Worm (Caenorhabditis elegans): ENCODE data around the gene srlf-26.

DNA sequence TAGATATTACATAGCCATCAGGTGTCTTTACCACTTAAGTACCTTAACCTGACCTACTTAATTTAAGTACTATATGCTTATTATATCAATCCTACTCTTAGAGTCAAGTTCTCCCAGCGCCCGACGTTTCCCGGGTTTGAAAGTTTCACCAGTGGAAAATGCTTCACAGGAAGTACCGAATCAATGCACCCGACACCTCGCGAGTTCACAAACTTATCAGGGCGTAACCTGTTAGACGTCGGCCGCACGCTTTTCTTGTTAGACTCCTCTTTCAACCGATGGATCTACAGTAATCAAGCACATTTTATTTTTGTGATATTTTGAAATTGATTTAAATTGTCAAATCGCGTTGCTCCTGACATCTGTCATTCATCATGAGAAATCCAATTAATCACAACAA is 16.6 kb downstream of the srlf-26 start:
- TF ChIP-seq him-1 (tag; optimal IDR thresholded peaks at IDR 0.05) (no peak), dao-5 (tag; optimal IDR thresholded peaks at IDR 0.05) (no peak)
